Worm (Caenorhabditis elegans) whole organism, L1 larva: ENCODE data around the gene C05C9.2.

Experiments
- aly-2 ChIP-seq: fragments of 150-350 bp; optimal IDR thresholded peaks from 2 replicates; lab custom pipeline; 2014; ENCODE audit warnings: missing biosample characterization, missing genetic modification characterization
- ama-1 ChIP-seq: fragments of 150-350 bp; optimal IDR thresholded peaks from 2 replicates; lab custom pipeline; 2014
- elt-3 ChIP-seq, 6 experiments: fragments of 150-350 bp in 1 of 6; sonication (generic microtip); optimal IDR thresholded peaks; 2 replicates each; lab custom pipeline; 2017 to 2018; ENCODE audit warnings: missing biosample characterization in 6 of 6, missing genetic modification characterization in 6 of 6, inconsistent platforms in 1 of 6
- mdl-1 ChIP-seq, 2 experiments: fragments of 150-350 bp; optimal IDR thresholded peaks; 2 replicates each; lab custom pipeline; 2014 to 2017; ENCODE audit warnings: missing biosample characterization in 2 of 2, missing genetic modification characterization in 2 of 2, inconsistent platforms in 1 of 2
- nhr-90 ChIP-seq: sonication (generic microtip); optimal IDR thresholded peaks from 2 replicates; lab custom pipeline; 2016; ENCODE audit warnings: mild to moderate bottlenecking, missing genetic modification characterization, missing compliant biosample characterization; ENCODE audit not compliant: poor library complexity

ce11 chrX:11123998-11124397 lies 28.9 kb upstream of the C05C9.2 start:
- TF ChIP-seq ama-1 (lab: Kevin White, UChicago): no peak
- TF ChIP-seq aly-2 (tag; lab: Kevin White, UChicago): no peak
- TF ChIP-seq elt-3 (tag; optimal IDR thresholded peaks at IDR 0.05; lab: Kevin White, UChicago): no peak
- TF ChIP-seq mdl-1 (tag; optimal IDR thresholded peaks at IDR 0.05; lab: Kevin White, UChicago): no peak
- no peak for TF ChIP-seq nhr-90 (tag; lab: Kevin White, UChicago)
